Fruit fly (Drosophila melanogaster) S2 (cell line): ENCODE data around the gene CG2608.

Experiments
- CG8478 ChIP-seq: fragments of >200 bp; optimal IDR thresholded peaks from 2 replicates; lab custom pipeline; 2018
- CTCF ChIP-seq, 2 experiments: fragments of >200 bp; optimal IDR thresholded peaks; 2 replicates each; lab custom pipeline; 2018

The CG2608 gene

dm6 chr2L:20664428-20664827 lies 18.8 kb downstream of the CG2608 start:
- TF ChIP-seq CTCF (optimal IDR thresholded peaks at IDR 0.05; lab: Kevin White, UChicago) (no peak), CG8478 (lab: Kevin White, UChicago) (no peak)

- TF ChIP-seq CTCF (optimal IDR thresholded peaks at IDR 0.05; lab: Kevin White, UChicago) (no peak), CG8478 (lab: Kevin White, UChicago) (no peak)
These were observed 25.6 kb downstream of the CG2608 start for dm6 chr2L:20671212-20671611.

dm6 chr2L:20673737-20674461 lies 28.3 kb downstream of the CG2608 start:
- TF ChIP-seq CG8478 (lab: Kevin White, UChicago) (no peak), CTCF (optimal IDR thresholded peaks at IDR 0.05; lab: Kevin White, UChicago) (no peak)

dm6 chr2L:20674718-20675117 lies 29.1 kb downstream of the CG2608 start:
- TF ChIP-seq CG8478 (lab: Kevin White, UChicago) (no peak), CTCF (optimal IDR thresholded peaks at IDR 0.05; lab: Kevin White, UChicago) (no peak)

dm6 chr2L:20675875-20676274 lies 30.3 kb downstream of the CG2608 start, which contains the start of the genes CG31678 and IKKepsilon:
Gene CG31678 (minus strand): TSS chr2L:20675941.
Gene IKKepsilon (plus strand): TSS chr2L:20676045.
- TF ChIP-seq CTCF (optimal IDR thresholded peaks at IDR 0.05; lab: Kevin White, UChicago): no peak
- no peak for TF ChIP-seq CG8478 (lab: Kevin White, UChicago)

- no peak for TF ChIP-seq CTCF (optimal IDR thresholded peaks at IDR 0.05; lab: Kevin White, UChicago)
- TF ChIP-seq CG8478 (lab: Kevin White, UChicago): no peak
These were observed 36.1 kb downstream of the CG2608 start, which contains the start of gene Cen for dm6 chr2L:20681648-20682098. Gene Cen (minus strand): TSS chr2L:20681846.

- TF ChIP-seq CG8478 (lab: Kevin White, UChicago): no peak
- TF ChIP-seq CTCF (optimal IDR thresholded peaks at IDR 0.05; lab: Kevin White, UChicago): no peak
These were observed 36.6 kb downstream of the CG2608 start, which contains the start of gene CG2617 for dm6 chr2L:20682136-20682733. Gene CG2617 (plus strand): TSS chr2L:20682368.

- no peak for TF ChIP-seq CTCF (optimal IDR thresholded peaks at IDR 0.05; lab: Kevin White, UChicago)
- TF ChIP-seq CG8478 (lab: Kevin White, UChicago): no peak
These were observed 43.1 kb downstream of the CG2608 start for dm6 chr2L:20688722-20689121.

- TF ChIP-seq CG8478 (lab: Kevin White, UChicago) (no peak), CTCF (optimal IDR thresholded peaks at IDR 0.05; lab: Kevin White, UChicago) (no peak)
These were observed 44.4 kb downstream of the CG2608 start for dm6 chr2L:20690055-20690454.

dm6 chr2L:20695066-20695465 lies 49.4 kb downstream of the CG2608 start:
- TF ChIP-seq CTCF (optimal IDR thresholded peaks at IDR 0.05; lab: Kevin White, UChicago): no peak
- TF ChIP-seq CG8478 (lab: Kevin White, UChicago): no peak
